Fruit fly (Drosophila melanogaster): ENCODE results near the gene CG34148.
A peak's percentile ranks its signal among the peaks of the same experiment; 100 is the strongest.

Gene CG34148

DNA sequence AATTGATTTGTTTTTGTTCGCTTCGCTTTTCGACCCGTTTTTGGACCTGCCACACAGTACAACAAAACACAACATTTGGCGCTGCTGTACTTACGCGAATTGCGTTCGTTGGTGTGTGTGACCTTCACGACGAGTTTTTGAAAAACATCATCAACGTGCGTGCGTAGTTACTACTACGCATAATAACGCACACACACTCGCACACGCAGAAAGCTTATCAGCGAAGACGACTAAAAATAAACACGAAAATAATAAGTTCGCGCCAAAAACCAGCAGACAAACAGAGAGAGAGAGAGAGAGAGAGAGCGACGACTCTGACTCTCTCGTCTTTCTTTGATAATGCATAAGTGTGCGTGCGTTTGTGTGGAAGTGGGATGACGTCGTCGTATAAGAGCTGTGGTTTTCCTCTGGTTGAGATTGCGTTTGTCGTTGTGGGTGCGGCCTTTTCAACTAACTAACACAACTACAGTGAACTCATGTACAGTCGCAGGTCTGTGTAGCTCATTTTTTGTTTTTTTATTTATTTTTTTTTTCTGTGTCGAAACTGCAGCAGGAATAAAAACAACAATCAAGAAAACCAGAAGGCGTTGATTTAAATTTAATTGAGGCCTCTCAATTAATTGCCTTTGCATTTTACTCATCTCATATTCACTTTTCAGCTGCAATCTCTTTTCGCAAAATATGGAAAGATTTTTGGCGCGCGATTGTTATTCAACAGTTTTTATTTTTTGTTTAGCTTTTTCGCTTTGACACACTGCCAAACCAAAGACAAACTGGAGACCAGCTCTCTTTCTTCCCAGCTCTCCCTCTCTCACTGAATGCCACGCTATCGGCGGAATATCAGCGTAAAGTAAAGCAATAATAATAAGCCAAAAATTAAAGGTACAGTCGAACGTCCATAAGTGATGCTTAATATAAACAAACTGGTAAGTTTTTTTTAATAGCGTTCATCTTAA, 24.6 kb downstream of the CG34148 start:
- TF ChIP-seq CG6808 (GFP tag; optimal IDR thresholded peaks at IDR 0.05) (peak; percentile 70), fkh (GFP tag; optimal IDR thresholded peaks at IDR 0.05) (peak; percentile 90), CG15336 (GFP tag; IDR thresholded peaks at IDR 0.05) (peak; percentile 67), fd59A (GFP tag; optimal IDR thresholded peaks at IDR 0.05) (no peak), Sox14 (GFP tag; optimal IDR thresholded peaks at IDR 0.05) (peak; percentile 38), CG31627 (GFP tag; optimal IDR thresholded peaks at IDR 0.05) (no peak), CG6276 (GFP tag; optimal IDR thresholded peaks at IDR 0.05) (peak; percentile 46), Smox (GFP tag; optimal IDR thresholded peaks at IDR 0.05) (peak; percentile 11), CG10631 (GFP tag; optimal IDR thresholded peaks at IDR 0.05) (no peak), CG1621 (tag; optimal IDR thresholded peaks at IDR 0.05) (peak; percentile 19), Ets21C (GFP tag; optimal IDR thresholded peaks at IDR 0.05) (no peak), lz (GFP tag; optimal IDR thresholded peaks at IDR 0.05) (no peak), Gug (GFP tag; IDR thresholded peaks at IDR 0.05) (no peak), CG9139 (GFP tag; optimal IDR thresholded peaks at IDR 0.05) (peak; percentile 75), Hr39 (GFP tag; optimal IDR thresholded peaks at IDR 0.05) (no peak), CG10669 (GFP tag; optimal IDR thresholded peaks at IDR 0.05) (peak; percentile 7), salr (GFP tag; optimal IDR thresholded peaks at IDR 0.05) (no peak), spab (GFP tag; optimal IDR thresholded peaks at IDR 0.05) (peak; percentile 58), CG7368 (GFP tag; optimal IDR thresholded peaks at IDR 0.05) (peak; percentile 35), dac (GFP tag; optimal IDR thresholded peaks at IDR 0.05) (no peak), fd85E (GFP tag; optimal IDR thresholded peaks at IDR 0.05) (peak; percentile 51), eg (GFP tag; IDR thresholded peaks at IDR 0.05) (peak; percentile 81), CG34406 (GFP tag; optimal IDR thresholded peaks at IDR 0.05) (peak; percentile 33), CG6163 (GFP tag; IDR thresholded peaks at IDR 0.05) (peak; percentile 77; the same call in 2 of the 3 replicates), CG11762 (GFP tag; optimal IDR thresholded peaks at IDR 0.05; ENCODE audit: insufficient read depth) (peak; percentile 69), cyc (GFP tag; optimal IDR thresholded peaks at IDR 0.05) (peak; percentile 6), achi (GFP tag; optimal IDR thresholded peaks at IDR 0.05) (peak; percentile 6), dsx (GFP tag; optimal IDR thresholded peaks at IDR 0.05; ENCODE audit: poor library complexity, severe bottlenecking) (peak; percentile 40), Sox15 (GFP tag; optimal IDR thresholded peaks at IDR 0.05) (no peak), CG6792 (GFP tag; optimal IDR thresholded peaks at IDR 0.05) (peak; percentile 31), CG11294 (GFP tag; IDR thresholded peaks at IDR 0.05) (no peak), esn (GFP tag; optimal IDR thresholded peaks at IDR 0.05) (peak; percentile 28), CG3919 (GFP tag; optimal IDR thresholded peaks at IDR 0.05) (peak; percentile 50), CG32006 (GFP tag; optimal IDR thresholded peaks at IDR 0.05) (no peak), OdsH (GFP tag; optimal IDR thresholded peaks at IDR 0.05) (peak; percentile 3), CG8119 (GFP tag; IDR thresholded peaks at IDR 0.05) (peak; percentile 62), svp (GFP tag) (peak; percentile 96), Eip78C (GFP tag) (peak; percentile 79), CG4318 (GFP tag; optimal IDR thresholded peaks at IDR 0.05) (no peak), vri (GFP tag; optimal IDR thresholded peaks at IDR 0.05) (peak; percentile 82), Ets96B (tag; optimal IDR thresholded peaks at IDR 0.05) (no peak), Hr38 (GFP tag; optimal IDR thresholded peaks at IDR 0.05) (no peak), CG8632 (GFP tag; optimal IDR thresholded peaks at IDR 0.05) (peak; percentile 61), CG8319 (GFP tag; optimal IDR thresholded peaks at IDR 0.05) (peak; percentile 29), Met (GFP tag; optimal IDR thresholded peaks at IDR 0.05) (peak; percentile 34), CG16779 (tag; optimal IDR thresholded peaks at IDR 0.05) (peak; percentile 42), Lpt (GFP tag; optimal IDR thresholded peaks at IDR 0.05) (peak; percentile 64), Hr4 (GFP tag; optimal IDR thresholded peaks at IDR 0.05) (peak; percentile 29), ss (GFP tag; optimal IDR thresholded peaks at IDR 0.05) (peak; percentile 86 to 87), Sox102F (GFP tag; optimal IDR thresholded peaks at IDR 0.05) (peak; percentile 52)
